Fruit fly (Drosophila melanogaster) whole organism, adult: ENCODE measurements around the gene His3.3B.
A peak's percentile ranks its signal among the peaks of the same experiment; 100 is the strongest.

Experiments used
- CG12768 ChIP-seq: fragments of 200-800 bp; sonication (Bioruptor generic); optimal IDR thresholded peaks from 2 replicates; lab custom pipeline; 2017; ENCODE audit warnings: missing biosample characterization, missing genetic modification characterization, mild to moderate bottlenecking, moderate library complexity, missing genetic modification reagents
- CG14711 ChIP-seq: fragments of 200-800 bp; sonication (Bioruptor generic); optimal IDR thresholded peaks from 2 replicates; lab custom pipeline; 2018; ENCODE audit warnings: missing biosample characterization, mild to moderate bottlenecking, missing genetic modification characterization, moderate library complexity
- CG1620 ChIP-seq: fragments of 200-800 bp; sonication (Bioruptor generic); optimal IDR thresholded peaks from 2 replicates; lab custom pipeline; 2016; ENCODE audit warnings: missing biosample characterization, missing genetic modification characterization
- CG33017 ChIP-seq: fragments of 200-800 bp; sonication (Bioruptor generic); optimal IDR thresholded peaks from 2 replicates; lab custom pipeline; 2018; ENCODE audit warnings: missing biosample characterization, mild to moderate bottlenecking, missing genetic modification characterization, moderate library complexity
- CG5204 ChIP-seq: fragments of 200-800 bp; sonication (Bioruptor generic); optimal IDR thresholded peaks from 2 replicates; lab custom pipeline; 2016; ENCODE audit warnings: missing biosample characterization, missing genetic modification characterization
- CG7045 ChIP-seq: fragments of 200-800 bp; sonication (Bioruptor generic); optimal IDR thresholded peaks from 2 replicates; lab custom pipeline; 2017; ENCODE audit warnings: missing biosample characterization, mild to moderate bottlenecking, missing genetic modification characterization
- CG7101 ChIP-seq: fragments of 200-800 bp; sonication (Bioruptor generic); optimal IDR thresholded peaks from 2 replicates; lab custom pipeline; 2018; ENCODE audit warnings: missing biosample characterization, mild to moderate bottlenecking, missing genetic modification characterization, moderate library complexity
- Clk ChIP-seq: fragments of 200-800 bp; sonication (Bioruptor generic); optimal IDR thresholded peaks from 2 replicates; lab custom pipeline; 2017; ENCODE audit warnings: missing biosample characterization, missing genetic modification characterization
- Crg-1 ChIP-seq: fragments of 200-800 bp; sonication (Bioruptor generic); optimal IDR thresholded peaks from 2 replicates; lab custom pipeline; 2016; ENCODE audit warnings: missing biosample characterization, missing genetic modification characterization
- Hr96 ChIP-seq: fragments of 200-800 bp; sonication (Bioruptor generic); optimal IDR thresholded peaks from 2 replicates; lab custom pipeline; 2016; ENCODE audit warnings: missing biosample characterization, missing genetic modification characterization
- Mnt ChIP-seq: fragments of 200-800 bp; sonication (Bioruptor generic); optimal IDR thresholded peaks from 2 replicates; lab custom pipeline; 2016; ENCODE audit warnings: missing biosample characterization, mild to moderate bottlenecking, missing genetic modification characterization
- bab1 ChIP-seq: fragments of 200-800 bp; sonication (Bioruptor generic); optimal IDR thresholded peaks from 3 replicates; lab custom pipeline; 2019; ENCODE audit warnings: missing biosample characterization, mild to moderate bottlenecking, missing genetic modification characterization, moderate library complexity
- cic ChIP-seq: fragments of 200-800 bp; sonication (Bioruptor generic); optimal IDR thresholded peaks from 2 replicates; lab custom pipeline; 2017; ENCODE audit warnings: missing biosample characterization, mild to moderate bottlenecking, missing genetic modification characterization, moderate library complexity
- cnc ChIP-seq, 2 experiments: fragments of >200 bp; optimal IDR thresholded peaks; 2 replicates each; lab custom pipeline; 2017
- kay ChIP-seq: fragments of 200-800 bp; sonication (Bioruptor generic); peaks from one replicate; lab custom pipeline; 2016; ENCODE audit warnings: missing biosample characterization, missing genetic modification characterization, borderline replicate concordance
- ovo ChIP-seq: fragments of 200-800 bp; sonication (Bioruptor generic); optimal IDR thresholded peaks from 2 replicates; lab custom pipeline; 2016; ENCODE audit warnings: missing biosample characterization, missing genetic modification characterization
- pad ChIP-seq: fragments of 200-800 bp; sonication (Bioruptor generic); optimal IDR thresholded peaks from 3 replicates; lab custom pipeline; 2017; ENCODE audit warnings: missing biosample characterization, missing genetic modification characterization, mild to moderate bottlenecking, moderate library complexity, missing genetic modification reagents
- tj ChIP-seq: fragments of 200-800 bp; sonication (Bioruptor generic); optimal IDR thresholded peaks from 3 replicates; lab custom pipeline; 2017; ENCODE audit warnings: missing biosample characterization, mild to moderate bottlenecking, missing genetic modification characterization, moderate library complexity

The His3.3B gene

dm6 chrX:9103308-9104185 lies 52.9 kb downstream of the His3.3B start, which contains the start of gene CG7766:
TSS of gene CG7766 (minus strand) at chrX:9103739.
- TF ChIP-seq tj (no peak), CG14711 (tag; lab: Kevin White, UChicago) (no peak), cnc (optimal IDR thresholded peaks at IDR 0.05; lab: Kevin White, UChicago) (no peak), pad (GFP tag; lab: Kevin White, UChicago) (no peak), CG5204 (no peak), ovo (GFP tag; lab: Kevin White, UChicago) (no peak), CG33017 (tag; lab: Kevin White, UChicago) (no peak), CG12768 (no peak), Crg-1 (no peak), CG1620 (no peak), Clk (GFP tag; lab: Kevin White, UChicago) (no peak), Mnt (GFP tag; lab: Kevin White, UChicago) (peak; percentile 71), CG7045 (GFP tag; lab: Kevin White, UChicago) (no peak), CG7101 (tag; lab: Kevin White, UChicago) (no peak), bab1 (GFP tag; lab: Kevin White, UChicago) (peak; percentile 12), Hr96 (GFP tag; lab: Kevin White, UChicago) (no peak), kay (GFP tag; lab: Kevin White, UChicago) (no peak), cic (GFP tag; lab: Kevin White, UChicago) (peak; percentile 39)
